Worm (Caenorhabditis elegans) whole organism, L1 larva: ENCODE data around the gene Y69H2.3.

Experiments used
- C04F5.9 ChIP-seq: sonication (generic microtip); optimal IDR thresholded peaks from 2 replicates; lab custom pipeline; 2016; ENCODE audit warnings: missing genetic modification characterization, missing compliant biosample characterization
- Y116A8C.19 ChIP-seq: sonication (generic microtip); optimal IDR thresholded peaks from 2 replicates; lab custom pipeline; 2016; ENCODE audit warnings: missing compliant biosample characterization, missing genetic modification characterization, borderline replicate concordance
- aha-1 ChIP-seq: fragments of 150-350 bp; optimal IDR thresholded peaks from 2 replicates; lab custom pipeline; 2014; ENCODE audit warnings: missing biosample characterization, missing genetic modification characterization
- aly-2 ChIP-seq: fragments of 150-350 bp; optimal IDR thresholded peaks from 2 replicates; lab custom pipeline; 2014; ENCODE audit warnings: missing biosample characterization, missing genetic modification characterization
- ceh-8 ChIP-seq: fragments of 200-800 bp; sonication (Bioruptor generic); optimal IDR thresholded peaks from 2 replicates; lab custom pipeline; 2018; ENCODE audit warnings: mild to moderate bottlenecking, missing genetic modification characterization, moderate library complexity, missing compliant biosample characterization
- ceh-82 ChIP-seq, 3 experiments: fragments of 150-350 bp in 1 of 3; sonication (generic microtip) in 2 of 3; optimal IDR thresholded peaks; 2 replicates each; lab custom pipeline; 2014 to 2017; ENCODE audit warnings: missing biosample characterization in 3 of 3, missing genetic modification characterization in 3 of 3
- ceh-88 ChIP-seq: fragments of 200-800 bp; sonication (Bioruptor generic); IDR thresholded peaks from 2 replicates; pipeline ENCODE4 v1.3.6; 2022; ENCODE audit warnings: missing genetic modification characterization, missing compliant biosample characterization
- ces-1 ChIP-seq: fragments of 150-350 bp; optimal IDR thresholded peaks from 2 replicates; lab custom pipeline; 2014; ENCODE audit warnings: missing biosample characterization, missing genetic modification reagents, missing genetic modification characterization
- dsc-1 ChIP-seq: sonication (generic microtip); optimal IDR thresholded peaks from 2 replicates; lab custom pipeline; 2016; ENCODE audit warnings: mild to moderate bottlenecking, missing genetic modification characterization, missing compliant biosample characterization
- efl-1 ChIP-seq, 4 experiments: fragments of 150-350 bp; optimal IDR thresholded peaks in 3 of 4; peaks in 1 of 4; 1 replicate in 1 of 4; 2 replicates in 3 of 4; lab custom pipeline; 2014; ENCODE audit warnings: missing biosample characterization in 2 of 4, missing genetic modification characterization in 2 of 4, missing genetic modification reagents in 2 of 4
- egl-13 ChIP-seq: sonication (generic microtip); optimal IDR thresholded peaks from 2 replicates; lab custom pipeline; 2016; ENCODE audit warnings: missing genotype, missing genetic modification reagents, missing genetic modification characterization, missing compliant biosample characterization
- elt-3 ChIP-seq, 6 experiments: fragments of 150-350 bp in 1 of 6; sonication (generic microtip); optimal IDR thresholded peaks; 2 replicates each; lab custom pipeline; 2017 to 2018; ENCODE audit warnings: missing biosample characterization in 6 of 6, missing genetic modification characterization in 6 of 6, inconsistent platforms in 1 of 6
- ets-5 ChIP-seq: fragments of 200-800 bp; sonication (Bioruptor generic); IDR thresholded peaks from 2 replicates; pipeline ENCODE4 v1.3.6; 2022; ENCODE audit warnings: missing genetic modification characterization, missing compliant biosample characterization
- fkh-10 ChIP-seq: sonication (generic microtip); optimal IDR thresholded peaks from 2 replicates; lab custom pipeline; 2017; ENCODE audit warnings: missing biosample characterization, missing genetic modification reagents, missing genetic modification characterization
- fos-1 ChIP-seq: fragments of 150-350 bp; optimal IDR thresholded peaks from 2 replicates; lab custom pipeline; 2014; ENCODE audit warnings: missing biosample characterization, missing genetic modification characterization
- grh-1 ChIP-seq: fragments of 200-800 bp; sonication (Bioruptor generic); IDR thresholded peaks from 2 replicates; pipeline ENCODE4 v1.3.6; 2022; ENCODE audit warnings: missing genetic modification reagents, missing genetic modification characterization, missing compliant biosample characterization
- hlh-17 ChIP-seq: fragments of 200-800 bp; sonication (Bioruptor generic); optimal IDR thresholded peaks from 2 replicates; lab custom pipeline; 2018; ENCODE audit warnings: missing genetic modification characterization, mild to moderate bottlenecking, missing compliant biosample characterization, moderate library complexity, borderline replicate concordance
- hpl-2 ChIP-seq: fragments of 150-350 bp; optimal IDR thresholded peaks from 2 replicates; lab custom pipeline; 2014; ENCODE audit warnings: missing biosample characterization, missing genetic modification reagents, missing genetic modification characterization
- jun-1 ChIP-seq: fragments of 150-350 bp; optimal IDR thresholded peaks from 2 replicates; lab custom pipeline; 2014; ENCODE audit warnings: missing biosample characterization, missing genetic modification reagents, missing genetic modification characterization
- lin-13 ChIP-seq: fragments of 150-350 bp; optimal IDR thresholded peaks from 2 replicates; lab custom pipeline; 2014; ENCODE audit warnings: missing biosample characterization, missing genetic modification reagents, missing genetic modification characterization
- lin-15B ChIP-seq: fragments of 150-350 bp; sonication (generic microtip); optimal IDR thresholded peaks from 3 replicates; lab custom pipeline; 2014; ENCODE audit warnings: missing biosample characterization, missing genetic modification characterization
- lin-35 ChIP-seq, 2 experiments: fragments of 150-350 bp; optimal IDR thresholded peaks; 2 replicates each; lab custom pipeline; 2014; ENCODE audit warnings: missing biosample characterization in 2 of 2, missing genetic modification characterization in 2 of 2, missing genetic modification reagents in 2 of 2
- lsy-2 ChIP-seq, 2 experiments: fragments of 150-350 bp; optimal IDR thresholded peaks; 2 replicates each; lab custom pipeline; 2014; ENCODE audit warnings: missing biosample characterization in 2 of 2, missing genetic modification characterization in 2 of 2
- mab-9 ChIP-seq: fragments of 200-800 bp; sonication (Bioruptor generic); IDR thresholded peaks from 2 replicates; pipeline ENCODE4 v1.3.6; 2022; ENCODE audit warnings: missing genetic modification reagents, missing genetic modification characterization, missing compliant biosample characterization
- nhr-19 ChIP-seq: fragments of 200-800 bp; sonication (Bioruptor generic); conservative IDR thresholded peaks from 2 replicates; pipeline ENCODE4 v1.3.6; 2022; ENCODE audit warnings: missing genetic modification characterization, missing compliant biosample characterization
- nhr-77 ChIP-seq: fragments of 150-350 bp; optimal IDR thresholded peaks from 2 replicates; lab custom pipeline; 2014; ENCODE audit warnings: missing biosample characterization, missing genetic modification characterization
- nhr-85 ChIP-seq: sonication (generic microtip); peaks from one replicate; lab custom pipeline; 2016; ENCODE audit warnings: missing genetic modification characterization, inconsistent platforms, missing compliant biosample characterization
- nhr-90 ChIP-seq: sonication (generic microtip); optimal IDR thresholded peaks from 2 replicates; lab custom pipeline; 2016; ENCODE audit warnings: mild to moderate bottlenecking, missing genetic modification characterization, missing compliant biosample characterization; ENCODE audit not compliant: poor library complexity
- pqm-1 ChIP-seq: sonication (generic microtip); optimal IDR thresholded peaks from 3 replicates; lab custom pipeline; 2017; ENCODE audit warnings: missing biosample characterization, missing genetic modification characterization
- rnt-1 ChIP-seq: sonication (generic microtip); optimal IDR thresholded peaks from 2 replicates; lab custom pipeline; 2016; ENCODE audit warnings: mild to moderate bottlenecking, missing genetic modification characterization, moderate library complexity, missing compliant biosample characterization
- skn-1 ChIP-seq: fragments of 150-350 bp; optimal IDR thresholded peaks from 2 replicates; lab custom pipeline; 2014; ENCODE audit warnings: missing biosample characterization, missing genetic modification characterization
- snpc-4 ChIP-seq: fragments of 150-350 bp; optimal IDR thresholded peaks from 2 replicates; lab custom pipeline; 2014; ENCODE audit warnings: missing biosample characterization, missing genetic modification characterization
- swsn-7 ChIP-seq: sonication (generic microtip); optimal IDR thresholded peaks from 2 replicates; lab custom pipeline; 2016; ENCODE audit warnings: missing genetic modification characterization, missing compliant biosample characterization
- tlp-1 ChIP-seq: fragments of 150-350 bp; optimal IDR thresholded peaks from 2 replicates; lab custom pipeline; 2014; ENCODE audit warnings: missing biosample characterization, missing genetic modification characterization
- unc-130 ChIP-seq: fragments of 150-350 bp; optimal IDR thresholded peaks from 2 replicates; lab custom pipeline; 2017; ENCODE audit warnings: missing biosample characterization, missing genetic modification characterization, inconsistent platforms
- unc-62 ChIP-seq: fragments of 150-350 bp; optimal IDR thresholded peaks from 2 replicates; lab custom pipeline; 2014; ENCODE audit warnings: missing biosample characterization, missing genetic modification reagents, missing genetic modification characterization
- unc-86 ChIP-seq: sonication (generic microtip); optimal IDR thresholded peaks from 2 replicates; lab custom pipeline; 2016; ENCODE audit warnings: missing genetic modification characterization, missing compliant biosample characterization
- vab-15 ChIP-seq: sonication (generic microtip); optimal IDR thresholded peaks from 2 replicates; lab custom pipeline; 2017; ENCODE audit warnings: missing genotype, mild to moderate bottlenecking, missing genetic modification characterization, missing compliant biosample characterization
- xbp-1 ChIP-seq: sonication (generic microtip); optimal IDR thresholded peaks from 2 replicates; lab custom pipeline; 2016; ENCODE audit warnings: missing genetic modification characterization, missing compliant biosample characterization
- zip-4 ChIP-seq: fragments of 200-800 bp; sonication (Bioruptor generic); optimal IDR thresholded peaks from 2 replicates; lab custom pipeline; 2018; ENCODE audit warnings: mild to moderate bottlenecking, missing genetic modification characterization, moderate library complexity, missing compliant biosample characterization
- ztf-4 ChIP-seq: fragments of 150-350 bp; optimal IDR thresholded peaks from 2 replicates; lab custom pipeline; 2014; ENCODE audit warnings: missing biosample characterization, missing genetic modification characterization

The Y69H2.3 gene

ce11 chrV:18662333-18662732 lies 1.6 kb downstream of the Y69H2.3 start:
- no peak for TF ChIP-seq unc-62 (GFP tag; lab: Kevin White, UChicago)
- TF ChIP-seq nhr-19 (GFP tag; lab: Robert Waterston, UW), result no peak
- no peak for TF ChIP-seq vab-15
- TF ChIP-seq lin-13 (GFP tag; lab: Kevin White, UChicago), result no peak
- no peak for TF ChIP-seq nhr-85
- TF ChIP-seq aha-1 (tag; lab: Kevin White, UChicago), result no peak
- TF ChIP-seq egl-13 (tag; lab: Kevin White, UChicago), result no peak
- no peak for TF ChIP-seq ceh-8 (GFP tag; lab: Kevin White, UChicago)
- no peak for TF ChIP-seq xbp-1 (tag; lab: Kevin White, UChicago)
- no peak for TF ChIP-seq C04F5.9 (tag; lab: Kevin White, UChicago)
- TF ChIP-seq dsc-1 (tag; lab: Kevin White, UChicago), result no peak
- no peak for TF ChIP-seq zip-4 (GFP tag; lab: Kevin White, UChicago)
- no peak for TF ChIP-seq ceh-88
- TF ChIP-seq fos-1, result no peak
- TF ChIP-seq lsy-2 (tag; optimal IDR thresholded peaks at IDR 0.05; lab: Kevin White, UChicago), result no peak
- TF ChIP-seq efl-1 (optimal IDR thresholded peaks at IDR 0.05; lab: Kevin White, UChicago), result no peak
- TF ChIP-seq efl-1 (GFP tag; optimal IDR thresholded peaks at IDR 0.05 in 1 of 2; lab: Kevin White, UChicago), result no peak
- TF ChIP-seq unc-86, result no peak
- TF ChIP-seq pqm-1 (tag; lab: Kevin White, UChicago), result no peak
- no peak for TF ChIP-seq lin-15B (tag; lab: Kevin White, UChicago)
- TF ChIP-seq jun-1, result no peak

ce11 chrV:18658914-18659313 lies 5.0 kb downstream of the Y69H2.3 start:
- TF ChIP-seq tlp-1 (no peak), pqm-1 (tag; lab: Kevin White, UChicago) (no peak), lin-15B (tag; lab: Kevin White, UChicago) (no peak), vab-15 (no peak)

ce11 chrV:18657391-18657790 lies 6.5 kb downstream of the Y69H2.3 start:
- TF ChIP-seq grh-1 (GFP tag; lab: Robert Waterston, UW) (no peak), rnt-1 (tag; lab: Kevin White, UChicago) (no peak), nhr-90 (no peak), skn-1 (tag; lab: Kevin White, UChicago) (no peak), fkh-10 (no peak), aly-2 (tag; lab: Kevin White, UChicago) (no peak), Y116A8C.19 (tag; lab: Kevin White, UChicago) (no peak), ets-5 (GFP tag; lab: Robert Waterston, UW) (no peak), jun-1 (no peak), snpc-4 (tag; lab: Kevin White, UChicago) (no peak), hpl-2 (GFP tag; lab: Kevin White, UChicago) (no peak), swsn-7 (tag; lab: Kevin White, UChicago) (no peak), ceh-82 (tag; optimal IDR thresholded peaks at IDR 0.05; lab: Kevin White, UChicago) (no peak), unc-130 (tag; lab: Kevin White, UChicago) (no peak), lin-35 (GFP tag; optimal IDR thresholded peaks at IDR 0.05; lab: Kevin White, UChicago) (no peak), hlh-17 (GFP tag; lab: Kevin White, UChicago) (no peak), egl-13 (tag; lab: Kevin White, UChicago) (no peak)

ce11 chrV:18656363-18656762 lies 7.6 kb downstream of the Y69H2.3 start:
- TF ChIP-seq ces-1 (GFP tag; lab: Kevin White, UChicago) (no peak), ztf-4 (tag; lab: Kevin White, UChicago) (no peak), elt-3 (tag; optimal IDR thresholded peaks at IDR 0.05; lab: Kevin White, UChicago) (no peak), nhr-77 (tag; lab: Kevin White, UChicago) (no peak), pqm-1 (tag; lab: Kevin White, UChicago) (no peak), ceh-88 (no peak), Y116A8C.19 (tag; lab: Kevin White, UChicago) (no peak), mab-9 (GFP tag; lab: Robert Waterston, UW) (no peak), aha-1 (tag; lab: Kevin White, UChicago) (no peak)
- TF ChIP-seq, all 84 proteins: peak for 0
